Worm (Caenorhabditis elegans) whole organism, L4 larva: ENCODE results near the gene dylt-3.
A peak's percentile ranks its signal among the peaks of the same experiment; 100 is the strongest.

Experiments used
- D1046.2 ChIP-seq: fragments of 200-800 bp; sonication (Bioruptor generic); IDR thresholded peaks from 2 replicates; pipeline ENCODE4 v1.3.6; 2022; ENCODE audit warnings: missing genetic modification characterization, missing compliant biosample characterization
- F26F4.8 ChIP-seq: fragments of 200-800 bp; sonication (Bioruptor generic); conservative IDR thresholded peaks from 2 replicates; pipeline ENCODE4 v1.3.6; 2022; ENCODE audit warnings: missing genetic modification characterization, missing compliant biosample characterization
- F49E8.2 ChIP-seq: sonication (generic microtip); optimal IDR thresholded peaks from 2 replicates; lab custom pipeline; 2016; ENCODE audit warnings: missing compliant biosample characterization, mild to moderate bottlenecking, missing genetic modification characterization, borderline replicate concordance
- R02D3.7 ChIP-seq: fragments of 150-350 bp; sonication (generic microtip); optimal IDR thresholded peaks from 3 replicates; lab custom pipeline; 2014; ENCODE audit warnings: missing biosample characterization, missing genetic modification characterization
- T20F7.1 ChIP-seq: fragments of 200-800 bp; sonication (Bioruptor generic); optimal IDR thresholded peaks from 2 replicates; lab custom pipeline; 2018; ENCODE audit warnings: mild to moderate bottlenecking, missing genetic modification characterization, missing compliant biosample characterization
- T26A8.4 ChIP-seq: fragments of 200-800 bp; sonication (Bioruptor generic); IDR thresholded peaks from 2 replicates; pipeline ENCODE4 v1.3.6; 2022; ENCODE audit warnings: missing genetic modification characterization, missing compliant biosample characterization
- Y48G9A.11 ChIP-seq: fragments of 200-800 bp; sonication (Bioruptor generic); IDR thresholded peaks from 2 replicates; pipeline ENCODE4 v1.3.6; 2022; ENCODE audit warnings: missing genetic modification reagents, missing genetic modification characterization, missing compliant biosample characterization
- aha-1 ChIP-seq: fragments of 150-350 bp; peaks from one replicate; lab custom pipeline; 2014; ENCODE audit warnings: missing biosample characterization, missing genetic modification characterization
- ceh-82 ChIP-seq: sonication (generic microtip); optimal IDR thresholded peaks from 2 replicates; lab custom pipeline; 2017; ENCODE audit warnings: missing biosample characterization, missing genetic modification characterization
- daf-8 ChIP-seq: fragments of 200-800 bp; sonication (Bioruptor generic); IDR thresholded peaks from 2 replicates; pipeline ENCODE4 v1.3.6; 2022; ENCODE audit warnings: missing genetic modification characterization, missing compliant biosample characterization
- dmd-8 ChIP-seq: fragments of 200-800 bp; sonication (Bioruptor generic); IDR thresholded peaks from 2 replicates; pipeline ENCODE4 v1.3.6; 2022; ENCODE audit warnings: missing genetic modification characterization, missing compliant biosample characterization
- dmd-9 ChIP-seq: fragments of 200-800 bp; sonication (Bioruptor generic); IDR thresholded peaks from 2 replicates; pipeline ENCODE4 v1.3.6; 2022; ENCODE audit warnings: missing genetic modification reagents, missing genetic modification characterization, missing compliant biosample characterization
- dpl-1 ChIP-seq: fragments of 150-350 bp; optimal IDR thresholded peaks from 2 replicates; lab custom pipeline; 2014; ENCODE audit warnings: missing biosample characterization, missing genetic modification reagents, missing genetic modification characterization
- duxl-1 ChIP-seq: sonication (generic microtip); optimal IDR thresholded peaks from 2 replicates; lab custom pipeline; 2016; ENCODE audit warnings: mild to moderate bottlenecking, missing genetic modification characterization, moderate library complexity, missing compliant biosample characterization; ENCODE audit not compliant: poor library complexity
- dve-1 ChIP-seq: sonication (generic microtip); optimal IDR thresholded peaks from 2 replicates; lab custom pipeline; 2017; ENCODE audit warnings: antibody characterized with exemption, mild to moderate bottlenecking, missing genetic modification characterization, missing compliant biosample characterization; ENCODE audit not compliant: insufficient read depth
- fos-1 ChIP-seq: fragments of 150-350 bp; optimal IDR thresholded peaks from 2 replicates; lab custom pipeline; 2014; ENCODE audit warnings: missing biosample characterization, missing genetic modification characterization
- hmg-1.1 ChIP-seq: fragments of 200-800 bp; sonication (Bioruptor generic); IDR thresholded peaks from 2 replicates; pipeline ENCODE4 v1.3.6; 2022; ENCODE audit warnings: missing genetic modification reagents, missing genetic modification characterization, missing compliant biosample characterization
- jun-1 ChIP-seq: fragments of 150-350 bp; optimal IDR thresholded peaks from 2 replicates; lab custom pipeline; 2014; ENCODE audit warnings: missing biosample characterization, missing genetic modification reagents, missing genetic modification characterization
- lin-13 ChIP-seq: fragments of 150-350 bp; optimal IDR thresholded peaks from 2 replicates; lab custom pipeline; 2014; ENCODE audit warnings: missing biosample characterization, missing genetic modification reagents, missing genetic modification characterization
- lin-29 ChIP-seq: fragments of 200-800 bp; sonication (Bioruptor generic); IDR thresholded peaks from 2 replicates; pipeline ENCODE4 v1.3.6; 2022; ENCODE audit warnings: missing genetic modification reagents, missing genetic modification characterization, missing compliant biosample characterization
- lin-38 ChIP-seq: fragments of 200-800 bp; sonication (Bioruptor generic); IDR thresholded peaks from 2 replicates; pipeline ENCODE4 v1.3.6; 2022; ENCODE audit warnings: missing genetic modification reagents, missing genetic modification characterization, missing compliant biosample characterization
- lsy-2 ChIP-seq, 2 experiments: fragments of 150-350 bp in 1 of 2; sonication (generic microtip) in 1 of 2; optimal IDR thresholded peaks; 2 replicates each; lab custom pipeline; 2014 to 2017; ENCODE audit warnings: missing biosample characterization in 2 of 2, missing genetic modification characterization in 2 of 2
- mdl-1 ChIP-seq, 2 experiments: fragments of 150-350 bp in 1 of 2; sonication (generic microtip) in 1 of 2; optimal IDR thresholded peaks; 2 replicates each; lab custom pipeline; 2014 to 2017; ENCODE audit warnings: missing biosample characterization in 2 of 2, missing genetic modification characterization in 2 of 2
- mep-1 ChIP-seq: fragments of 150-350 bp; sonication (generic microtip); optimal IDR thresholded peaks from 3 replicates; lab custom pipeline; 2014; ENCODE audit warnings: missing biosample characterization, missing genetic modification characterization
- mes-2 ChIP-seq: sonication (generic microtip); optimal IDR thresholded peaks from 2 replicates; lab custom pipeline; 2016; ENCODE audit warnings: missing genotype, mild to moderate bottlenecking, missing genetic modification characterization, missing compliant biosample characterization; ENCODE audit not compliant: poor library complexity, severe bottlenecking
- nhr-42 ChIP-seq: fragments of 200-800 bp; sonication (Bioruptor generic); IDR thresholded peaks from 2 replicates; pipeline ENCODE4 v1.3.6; 2022; ENCODE audit warnings: missing genetic modification characterization, missing compliant biosample characterization
- nhr-48 ChIP-seq: sonication (generic microtip); optimal IDR thresholded peaks from 2 replicates; lab custom pipeline; 2016; ENCODE audit warnings: mild to moderate bottlenecking, missing genetic modification characterization, missing compliant biosample characterization
- nhr-6 ChIP-seq: fragments of 150-350 bp; optimal IDR thresholded peaks from 2 replicates; lab custom pipeline; 2014; ENCODE audit warnings: missing biosample characterization, missing genetic modification characterization
- php-3 ChIP-seq: fragments of 200-800 bp; sonication (Bioruptor generic); IDR thresholded peaks from 2 replicates; pipeline ENCODE4 v1.3.6; 2022; ENCODE audit warnings: missing genetic modification reagents, missing genetic modification characterization, missing compliant biosample characterization
- sdz-12 ChIP-seq: fragments of 200-800 bp; sonication (Bioruptor generic); optimal IDR thresholded peaks from 2 replicates; lab custom pipeline; 2018; ENCODE audit warnings: mild to moderate bottlenecking, missing genetic modification characterization, missing compliant biosample characterization
- spr-1 ChIP-seq: sonication (generic microtip); optimal IDR thresholded peaks from 2 replicates; lab custom pipeline; 2016; ENCODE audit warnings: mild to moderate bottlenecking, missing genetic modification characterization, missing compliant biosample characterization
- spr-3 ChIP-seq: fragments of 200-800 bp; sonication (Bioruptor generic); optimal IDR thresholded peaks from 2 replicates; lab custom pipeline; 2018; ENCODE audit warnings: mild to moderate bottlenecking, missing genetic modification characterization, missing compliant biosample characterization
- tag-97 ChIP-seq: fragments of 200-800 bp; sonication (Bioruptor generic); IDR thresholded peaks from 2 replicates; pipeline ENCODE4 v1.3.6; 2022; ENCODE audit warnings: missing genetic modification characterization, missing compliant biosample characterization
- unc-130 ChIP-seq: sonication (generic microtip); optimal IDR thresholded peaks from 2 replicates; lab custom pipeline; 2016; ENCODE audit warnings: missing genetic modification reagents, missing genetic modification characterization, missing compliant biosample characterization
- unc-39 ChIP-seq: sonication (generic microtip); optimal IDR thresholded peaks from 2 replicates; lab custom pipeline; 2017; ENCODE audit warnings: missing biosample characterization, missing genetic modification characterization
- unc-62 ChIP-seq, 3 experiments: fragments of 150-350 bp in 1 of 3; sonication (generic microtip); optimal IDR thresholded peaks in 2 of 3; peaks in 1 of 3; 1 replicate in 1 of 3; 2 replicates in 2 of 3; lab custom pipeline; 2014 to 2017; ENCODE audit warnings: missing biosample characterization in 3 of 3, missing genetic modification characterization in 3 of 3, missing genetic modification reagents in 3 of 3, missing genotype in 1 of 3
- zip-2 ChIP-seq: fragments of 150-350 bp; optimal IDR thresholded peaks from 2 replicates; lab custom pipeline; 2014; ENCODE audit warnings: missing biosample characterization, missing genetic modification characterization

The dylt-3 gene

DNA sequence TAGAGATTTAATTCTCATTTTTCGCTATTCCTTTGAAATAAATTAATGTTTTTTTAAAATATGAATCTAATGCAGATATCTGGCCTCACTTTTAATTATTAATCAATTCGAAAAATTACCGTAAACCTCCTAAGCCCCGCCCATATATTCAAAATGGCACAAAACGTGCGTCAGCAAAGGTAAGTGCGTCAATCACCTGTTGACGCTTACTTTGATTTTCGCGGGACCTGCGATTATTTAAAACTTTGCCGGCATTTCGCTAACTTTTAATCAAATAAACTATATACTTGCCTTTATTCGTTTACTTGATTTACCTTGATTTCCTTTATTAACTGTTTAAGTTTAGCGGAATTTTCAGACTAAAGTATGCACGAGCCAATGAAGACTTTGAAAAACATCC, 23.5 kb upstream of the dylt-3 start, which contains the start of gene pch-2 (continued):
- peak; percentile 1 for TF ChIP-seq unc-130

DNA sequence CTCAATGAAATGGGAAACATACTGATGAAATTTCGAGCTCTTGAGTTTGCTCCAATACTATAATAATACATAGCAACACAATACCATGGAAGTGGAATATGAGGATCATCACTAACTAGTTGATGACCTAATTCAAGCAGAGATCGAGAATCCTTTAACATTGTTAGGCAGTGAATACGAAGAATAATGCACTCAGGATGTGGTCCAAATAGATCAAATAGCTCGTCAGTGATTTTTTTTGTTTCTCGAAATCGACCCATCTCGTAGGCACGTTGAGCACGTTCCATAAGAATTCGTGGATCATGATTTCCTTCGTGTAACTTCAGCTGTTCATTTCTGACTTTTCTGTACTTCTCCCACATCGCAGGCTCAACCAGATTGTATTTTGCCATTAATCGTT, 20.6 kb upstream of the dylt-3 start:
- TF ChIP-seq R02D3.7 (tag; lab: Kevin White, UChicago) (no peak), unc-62 (GFP tag; optimal IDR thresholded peaks at IDR 0.05 in 1 of 2; lab: Kevin White, UChicago) (peak in 1 of 2 experiments; percentile 90), unc-62 (tag; optimal IDR thresholded peaks at IDR 0.05; lab: Kevin White, UChicago) (no peak), F26F4.8 (GFP tag; lab: Robert Waterston, UW) (no peak), aha-1 (tag; lab: Kevin White, UChicago) (peak; percentile 9)
- TF ChIP-seq, all 104 proteins: peak for 2

DNA sequence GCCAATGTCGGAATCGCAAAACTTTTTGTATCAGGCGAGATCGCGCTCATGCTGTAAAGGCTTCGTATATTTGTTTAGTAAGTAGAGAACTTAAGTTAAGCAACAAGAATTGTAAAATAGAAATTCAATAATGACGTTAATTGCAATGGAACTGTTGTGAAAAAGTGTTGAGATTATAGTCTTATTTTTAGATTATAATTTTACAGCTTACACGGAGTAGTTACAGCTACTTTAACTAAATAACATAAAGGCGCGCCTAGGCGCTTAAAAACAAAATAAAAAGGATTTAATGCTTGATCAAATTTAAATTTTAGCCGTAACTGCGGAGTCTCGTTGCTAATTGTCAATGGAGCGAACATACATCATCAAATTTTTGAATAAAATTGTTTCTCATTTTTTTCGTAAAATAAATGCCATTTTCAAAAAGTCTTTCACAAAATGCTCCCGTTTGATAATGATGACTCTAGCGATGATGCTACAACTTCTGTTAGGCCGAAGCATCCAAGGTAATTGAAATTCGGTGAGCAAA, 19.4 kb upstream of the dylt-3 start, which contains the start of the genes emb-27 and rrf-3:
Gene emb-27 (minus strand): TSS at position 51 of the 529 bp plus-strand sequence.
Gene rrf-3 (plus strand): TSS at position 346 of the 529 bp plus-strand sequence.
- TF ChIP-seq lsy-2 (tag; optimal IDR thresholded peaks at IDR 0.05; lab: Kevin White, UChicago) (peak in 1 of 2 experiments; percentile 84), unc-39 (tag; lab: Kevin White, UChicago) (no peak), zip-2 (tag; lab: Kevin White, UChicago) (no peak), mes-2 (tag; lab: Kevin White, UChicago) (peak; percentile 59), hmg-1.1 (GFP tag; lab: Robert Waterston, UW) (no peak), dpl-1 (GFP tag; lab: Kevin White, UChicago) (peak; percentile 73), duxl-1 (tag; lab: Kevin White, UChicago) (no peak), nhr-6 (tag; lab: Kevin White, UChicago) (peak; percentile 0), mdl-1 (tag; optimal IDR thresholded peaks at IDR 0.05; lab: Kevin White, UChicago) (no peak), F49E8.2 (tag; lab: Kevin White, UChicago) (no peak), ceh-82 (tag; lab: Kevin White, UChicago) (no peak), sdz-12 (GFP tag; lab: Kevin White, UChicago) (no peak), Y48G9A.11 (peak; percentile 84), T20F7.1 (GFP tag; lab: Kevin White, UChicago) (peak; percentile 92), spr-1 (tag; lab: Kevin White, UChicago) (no peak), lin-38 (GFP tag; lab: Robert Waterston, UW) (peak; percentile 88)
- TF ChIP-seq, all 104 proteins: peak for 7

DNA sequence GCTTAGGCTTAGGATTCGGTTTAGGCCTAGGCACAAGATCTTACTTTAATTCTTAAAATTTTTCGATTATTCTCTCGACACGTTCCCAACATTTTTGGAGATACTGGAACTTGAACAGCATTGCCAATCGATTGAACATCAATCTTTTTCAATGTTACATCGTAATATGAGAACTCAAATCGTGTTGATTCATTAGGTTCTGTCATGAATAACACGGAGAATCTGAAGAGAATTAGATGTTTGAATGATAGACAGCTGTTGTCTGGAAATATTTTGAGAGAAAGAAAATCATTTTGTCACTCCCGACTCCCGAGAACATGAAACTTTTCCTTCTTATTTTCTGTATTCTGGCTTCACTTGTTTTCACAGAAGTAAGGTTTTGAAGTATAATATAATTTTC, 12.3 kb upstream of the dylt-3 start, which contains the start of gene T05C12.15:
Gene T05C12.15 (plus strand): TSS at position 301 of the 400 bp plus-strand sequence.
- TF ChIP-seq tag-97 (GFP tag; lab: Robert Waterston, UW): no peak
- no peak for TF ChIP-seq lsy-2 (tag; optimal IDR thresholded peaks at IDR 0.05; lab: Kevin White, UChicago)
- no peak for TF ChIP-seq nhr-6 (tag; lab: Kevin White, UChicago)
- TF ChIP-seq T26A8.4 (GFP tag; lab: Robert Waterston, UW): no peak
- no peak for TF ChIP-seq dmd-8 (GFP tag; lab: Robert Waterston, UW)
- TF ChIP-seq unc-62 (GFP tag; optimal IDR thresholded peaks at IDR 0.05 in 1 of 2; lab: Kevin White, UChicago): no peak
- no peak for TF ChIP-seq unc-62 (tag; optimal IDR thresholded peaks at IDR 0.05; lab: Kevin White, UChicago)
- no peak for TF ChIP-seq mes-2 (tag; lab: Kevin White, UChicago)
- TF ChIP-seq fos-1 (tag; lab: Kevin White, UChicago): no peak
- TF ChIP-seq daf-8 (GFP tag; lab: Robert Waterston, UW): no peak
- TF ChIP-seq, all 104 proteins: peak for 0

DNA sequence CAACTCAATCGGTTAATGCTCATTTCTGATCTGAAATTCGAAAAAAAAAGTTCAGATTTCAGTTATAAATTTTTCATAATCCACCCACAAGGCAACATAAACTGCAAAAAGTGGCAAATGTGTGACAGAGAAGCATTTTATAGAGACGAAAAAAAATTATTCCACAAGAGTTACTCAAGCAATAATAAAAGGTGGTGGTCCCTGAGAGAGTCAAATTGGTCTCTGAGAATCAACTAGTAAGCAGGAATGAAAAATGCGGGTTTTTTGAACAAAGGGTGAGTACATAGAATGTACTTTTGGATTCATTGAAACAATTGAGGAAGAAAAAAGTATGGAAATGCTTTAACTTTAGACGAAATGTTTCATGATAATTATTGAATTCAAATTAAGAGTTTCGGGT, 11.2 kb upstream of the dylt-3 start, which contains the start of gene T05C12.11:
Gene T05C12.11 (minus strand): TSS at position 101 of the 400 bp plus-strand sequence.
- TF ChIP-seq lin-29 (GFP tag; lab: Robert Waterston, UW): no peak
- TF ChIP-seq dve-1: no peak
- TF ChIP-seq mep-1 (tag; lab: Kevin White, UChicago): no peak
- no peak for TF ChIP-seq nhr-42 (GFP tag; lab: Robert Waterston, UW)
- no peak for TF ChIP-seq dmd-9
- TF ChIP-seq ceh-82 (tag; lab: Kevin White, UChicago): no peak
- no peak for TF ChIP-seq D1046.2
- no peak for TF ChIP-seq nhr-48 (tag; lab: Kevin White, UChicago)
- no peak for TF ChIP-seq php-3
- no peak for TF ChIP-seq lin-13 (GFP tag; lab: Kevin White, UChicago)
- no peak for TF ChIP-seq spr-3 (GFP tag; lab: Kevin White, UChicago)
- TF ChIP-seq fos-1 (tag; lab: Kevin White, UChicago): no peak
- TF ChIP-seq jun-1: no peak
